Fruit fly (Drosophila melanogaster) whole organism, embryonic: ENCODE measurements around the gene dhd.

ENCODE experiments used
- Abd-B ChIP-seq: fragments of 200-800 bp; sonication (Bioruptor generic); optimal IDR thresholded peaks from 2 replicates; lab custom pipeline; 2018; ENCODE audit warnings: missing biosample characterization, mild to moderate bottlenecking, missing genetic modification characterization, moderate library complexity
- CG11247 ChIP-seq: fragments of 200-800 bp; sonication (Bioruptor generic); IDR thresholded peaks from 2 replicates; pipeline ENCODE4 v1.3.6; 2022; ENCODE audit warnings: missing biosample characterization, missing genetic modification characterization
- CG11560 ChIP-seq: fragments of 200-800 bp; sonication (Bioruptor generic); IDR thresholded peaks from 3 replicates; pipeline ENCODE4 v1.3.6; 2022; ENCODE audit warnings: missing biosample characterization, missing genetic modification characterization
- CG11695 ChIP-seq: fragments of 200-800 bp; sonication (Bioruptor generic); IDR thresholded peaks from 3 replicates; pipeline ENCODE4 v1.3.6; 2022; ENCODE audit warnings: missing biosample characterization, missing genetic modification characterization
- CG12155 ChIP-seq: fragments of 200-800 bp; sonication (Bioruptor generic); optimal IDR thresholded peaks from 3 replicates; lab custom pipeline; 2016; ENCODE audit warnings: missing biosample characterization, missing genetic modification characterization
- CG13287 ChIP-seq: fragments of 200-800 bp; sonication (Bioruptor generic); IDR thresholded peaks from 2 replicates; pipeline ENCODE4 v1.3.6; 2022; ENCODE audit warnings: missing biosample characterization, missing genetic modification characterization; ENCODE audit not compliant: partially characterized antibody
- CG13624 ChIP-seq: fragments of 200-800 bp; sonication (Bioruptor generic); optimal IDR thresholded peaks from 2 replicates; lab custom pipeline; 2016; ENCODE audit warnings: missing biosample characterization, missing genetic modification characterization
- CG14965 ChIP-seq: fragments of 200-800 bp; sonication (Bioruptor generic); optimal IDR thresholded peaks from 2 replicates; lab custom pipeline; 2016; ENCODE audit warnings: missing biosample characterization, missing genetic modification characterization, borderline replicate concordance
- CG1647 ChIP-seq: fragments of 200-800 bp; sonication (Bioruptor generic); optimal IDR thresholded peaks from 3 replicates; lab custom pipeline; 2016; ENCODE audit warnings: missing biosample characterization, missing genetic modification characterization
- CG16863 ChIP-seq: fragments of 200-800 bp; sonication (Bioruptor generic); optimal IDR thresholded peaks from 3 replicates; lab custom pipeline; 2016; ENCODE audit warnings: missing biosample characterization, missing genetic modification characterization
- CG18619 ChIP-seq: fragments of 200-800 bp; sonication (Bioruptor generic); optimal IDR thresholded peaks from 3 replicates; lab custom pipeline; 2017; ENCODE audit warnings: missing biosample characterization, mild to moderate bottlenecking, missing genetic modification characterization
- CG34422 ChIP-seq: fragments of 200-800 bp; sonication (Bioruptor generic); IDR thresholded peaks from 3 replicates; pipeline ENCODE4 v1.3.6; 2022; ENCODE audit warnings: missing biosample characterization, missing genetic modification characterization
- CG4328 ChIP-seq: fragments of 200-800 bp; sonication (Bioruptor generic); optimal IDR thresholded peaks from 3 replicates; lab custom pipeline; 2017; ENCODE audit warnings: missing biosample characterization, missing genetic modification reagents, missing genetic modification characterization
- CG6175 ChIP-seq: fragments of 200-800 bp; sonication (Bioruptor generic); IDR thresholded peaks from 3 replicates; pipeline ENCODE4 v1.3.6; 2022; ENCODE audit warnings: missing biosample characterization, missing genetic modification characterization
- CG6683 ChIP-seq: fragments of 200-800 bp; sonication (Bioruptor generic); optimal IDR thresholded peaks from 2 replicates; lab custom pipeline; 2017; ENCODE audit warnings: missing biosample characterization, mild to moderate bottlenecking, missing genetic modification characterization, missing genetic modification reagents
- CG7372 ChIP-seq: fragments of 200-800 bp; sonication (Bioruptor generic); IDR thresholded peaks from 2 replicates; pipeline ENCODE4 v1.3.6; 2022; ENCODE audit warnings: missing biosample characterization, missing genetic modification characterization
- Dfd ChIP-seq, 2 experiments: fragments of >200 bp; optimal IDR thresholded peaks; 2 replicates each; lab custom pipeline; 2017; ENCODE audit warnings: missing biosample characterization in 2 of 2, missing genetic modification characterization in 2 of 2
- Dp ChIP-seq: fragments of 200-800 bp; sonication (Bioruptor generic); optimal IDR thresholded peaks from 2 replicates; lab custom pipeline; 2018; ENCODE audit warnings: missing biosample characterization, mild to moderate bottlenecking, missing genetic modification characterization, moderate library complexity
- Eip74EF ChIP-seq, 2 experiments: fragments of 200-800 bp in 1 of 2; fragments of >200 bp in 1 of 2; sonication (Bioruptor generic) in 1 of 2; optimal IDR thresholded peaks; 2 replicates each; lab custom pipeline; 2017 to 2019; ENCODE audit warnings: missing biosample characterization in 2 of 2, missing genetic modification characterization in 2 of 2, mild to moderate bottlenecking in 1 of 2, moderate library complexity in 1 of 2
- Ets97D ChIP-seq: fragments of 200-800 bp; sonication (Bioruptor generic); optimal IDR thresholded peaks from 3 replicates; lab custom pipeline; 2016; ENCODE audit warnings: missing biosample characterization, missing genetic modification characterization
- Hr3 ChIP-seq: fragments of 200-800 bp; sonication (Bioruptor generic); optimal IDR thresholded peaks from 3 replicates; lab custom pipeline; 2016; ENCODE audit warnings: missing biosample characterization, missing genetic modification characterization
- Jarid2 ChIP-seq: fragments of 200-800 bp; sonication (Bioruptor generic); optimal IDR thresholded peaks from 3 replicates; lab custom pipeline; 2017; ENCODE audit warnings: mild to moderate bottlenecking, missing biosample characterization, missing genetic modification reagents, missing genetic modification characterization
- Lpt ChIP-seq: fragments of >200 bp; optimal IDR thresholded peaks from 2 replicates; lab custom pipeline; 2018; ENCODE audit warnings: missing biosample characterization, missing genetic modification characterization
- MBD-R2 ChIP-seq: fragments of 200-800 bp; sonication (Bioruptor generic); IDR thresholded peaks from 2 replicates; pipeline ENCODE4 v1.3.6; 2022; ENCODE audit warnings: missing biosample characterization, missing genetic modification characterization
- MTF-1 ChIP-seq: fragments of 200-800 bp; sonication (Bioruptor generic); optimal IDR thresholded peaks from 2 replicates; lab custom pipeline; 2018; ENCODE audit warnings: missing biosample characterization, mild to moderate bottlenecking, missing genetic modification characterization, borderline replicate concordance
- PHDP ChIP-seq: fragments of 200-800 bp; sonication (Bioruptor generic); optimal IDR thresholded peaks from 3 replicates; lab custom pipeline; 2018; ENCODE audit warnings: missing biosample characterization, mild to moderate bottlenecking, missing genetic modification characterization, moderate library complexity
- Ravus ChIP-seq: fragments of 200-800 bp; sonication (Bioruptor generic); IDR thresholded peaks from 2 replicates; pipeline ENCODE4 v1.3.6; 2022; ENCODE audit warnings: missing biosample characterization, missing genetic modification characterization
- Side ChIP-seq: fragments of 200-800 bp; sonication (Bioruptor generic); optimal IDR thresholded peaks from 2 replicates; lab custom pipeline; 2016; ENCODE audit warnings: missing biosample characterization, missing genetic modification characterization
- ash1 ChIP-seq: fragments of 200-800 bp; sonication (Bioruptor generic); optimal IDR thresholded peaks from 2 replicates; lab custom pipeline; 2018; ENCODE audit warnings: missing biosample characterization, mild to moderate bottlenecking, missing genetic modification characterization
- ato ChIP-seq: fragments of 200-800 bp; sonication (Bioruptor generic); IDR thresholded peaks from 2 replicates; pipeline ENCODE4 v1.3.6; 2022; ENCODE audit warnings: missing biosample characterization, missing genetic modification characterization; ENCODE audit not compliant: partially characterized antibody
- az2 ChIP-seq: fragments of 200-800 bp; sonication (Bioruptor generic); optimal IDR thresholded peaks from 3 replicates; lab custom pipeline; 2016; ENCODE audit warnings: missing biosample characterization, missing genetic modification characterization
- crp ChIP-seq, 2 experiments: fragments of 200-800 bp; sonication (Bioruptor generic); optimal IDR thresholded peaks; 2 replicates in 1 of 2; 3 replicates in 1 of 2; lab custom pipeline; 2017; ENCODE audit warnings: missing biosample characterization in 2 of 2, missing genetic modification characterization in 2 of 2, mild to moderate bottlenecking in 1 of 2, moderate library complexity in 1 of 2
- gcm ChIP-seq: fragments of 200-800 bp; sonication (Bioruptor generic); optimal IDR thresholded peaks from 2 replicates; lab custom pipeline; 2019; ENCODE audit warnings: missing biosample characterization, mild to moderate bottlenecking, missing genetic modification characterization, moderate library complexity
- gem ChIP-seq: fragments of 200-800 bp; sonication (Bioruptor generic); optimal IDR thresholded peaks from 2 replicates; lab custom pipeline; 2019; ENCODE audit warnings: missing biosample characterization, mild to moderate bottlenecking, missing genetic modification characterization, moderate library complexity
- gfzf ChIP-seq: fragments of 200-800 bp; sonication (Bioruptor generic); optimal IDR thresholded peaks from 2 replicates; lab custom pipeline; 2016; ENCODE audit warnings: missing biosample characterization, mild to moderate bottlenecking, missing genetic modification characterization, moderate library complexity
- hkb ChIP-seq, 2 experiments: fragments of 200-800 bp in 1 of 2; fragments of >200 bp in 1 of 2; sonication (Bioruptor generic) in 1 of 2; IDR thresholded peaks in 1 of 2; optimal IDR thresholded peaks in 1 of 2; 2 replicates each; pipeline versions ENCODE4 v1.3.6 to Lab custom; 2017 to 2022; ENCODE audit warnings: missing biosample characterization in 1 of 2, missing genetic modification characterization in 1 of 2
- ind ChIP-seq: fragments of 200-800 bp; sonication (Bioruptor generic); optimal IDR thresholded peaks from 3 replicates; lab custom pipeline; 2016; ENCODE audit warnings: missing biosample characterization, missing genetic modification characterization
- inv ChIP-seq: fragments of 200-800 bp; sonication (Bioruptor generic); IDR thresholded peaks from 2 replicates; pipeline ENCODE4 v1.3.6; 2022; ENCODE audit warnings: missing biosample characterization, missing genetic modification characterization; ENCODE audit not compliant: partially characterized antibody
- lov ChIP-seq, 2 experiments: fragments of 200-800 bp in 1 of 2; fragments of >200 bp in 1 of 2; sonication (Bioruptor generic) in 1 of 2; IDR thresholded peaks in 1 of 2; optimal IDR thresholded peaks in 1 of 2; 2 replicates in 1 of 2; 3 replicates in 1 of 2; pipeline versions ENCODE4 v1.3.6 to Lab custom; 2017 to 2022; ENCODE audit warnings: missing biosample characterization in 1 of 2, missing genetic modification characterization in 1 of 2
- luna ChIP-seq: fragments of 200-800 bp; sonication (Bioruptor generic); optimal IDR thresholded peaks from 2 replicates; lab custom pipeline; 2016; ENCODE audit warnings: missing biosample characterization, missing genetic modification characterization
- nerfin-2 ChIP-seq: fragments of 200-800 bp; sonication (Bioruptor generic); IDR thresholded peaks from 2 replicates; pipeline ENCODE4 v1.3.6; 2022; ENCODE audit warnings: missing biosample characterization, missing genetic modification characterization; ENCODE audit not compliant: partially characterized antibody
- nmo ChIP-seq: fragments of 200-800 bp; sonication (Bioruptor generic); optimal IDR thresholded peaks from 2 replicates; lab custom pipeline; 2018; ENCODE audit warnings: missing biosample characterization, mild to moderate bottlenecking, missing genetic modification characterization, moderate library complexity
- run ChIP-seq: fragments of 200-800 bp; sonication (Bioruptor generic); optimal IDR thresholded peaks from 3 replicates; lab custom pipeline; 2018; ENCODE audit warnings: missing biosample characterization, mild to moderate bottlenecking, missing genetic modification characterization
- slp2 ChIP-seq: fragments of 200-800 bp; sonication (Bioruptor generic); optimal IDR thresholded peaks from 2 replicates; lab custom pipeline; 2016; ENCODE audit warnings: missing biosample characterization, missing genetic modification characterization
- sug ChIP-seq: fragments of 200-800 bp; optimal IDR thresholded peaks from 2 replicates; lab custom pipeline; 2019; ENCODE audit warnings: missing biosample characterization, mild to moderate bottlenecking, missing genetic modification characterization, moderate library complexity
- tio ChIP-seq: fragments of 200-800 bp; sonication (Bioruptor generic); optimal IDR thresholded peaks from 2 replicates; lab custom pipeline; 2017; ENCODE audit warnings: missing biosample characterization, missing genetic modification characterization, inconsistent platforms
- toy ChIP-seq: fragments of 200-800 bp; sonication (Bioruptor generic); IDR thresholded peaks from 2 replicates; pipeline ENCODE4 v1.3.6; 2022; ENCODE audit warnings: missing biosample characterization, missing genetic modification characterization
- tx ChIP-seq: fragments of 200-800 bp; sonication (Bioruptor generic); optimal IDR thresholded peaks from 2 replicates; lab custom pipeline; 2016; ENCODE audit warnings: missing biosample characterization, missing genetic modification characterization
- unc-4 ChIP-seq: fragments of 200-800 bp; sonication (Bioruptor generic); IDR thresholded peaks from 2 replicates; pipeline ENCODE4 v1.3.6; 2022; ENCODE audit warnings: missing biosample characterization, missing genetic modification characterization; ENCODE audit not compliant: partially characterized antibody
- zen ChIP-seq: fragments of 200-800 bp; sonication (Bioruptor generic); optimal IDR thresholded peaks from 3 replicates; lab custom pipeline; 2018; ENCODE audit warnings: missing biosample characterization, mild to moderate bottlenecking, missing genetic modification characterization, moderate library complexity

dhd gene

dm6 chrX:5358813-5359212, 46.8 kb downstream of the dhd start (continued):
- TF ChIP-seq CG12155 (GFP tag; lab: Kevin White, UChicago) (no peak), hkb (optimal IDR thresholded peaks at IDR 0.05; lab: Kevin White, UChicago) (no peak), hkb (GFP tag; IDR thresholded peaks at IDR 0.05; lab: Robert Waterston, UW) (no peak), Lpt (GFP tag; lab: Kevin White, UChicago) (no peak), CG1647 (no peak), CG16863 (GFP tag; lab: Kevin White, UChicago) (no peak), CG4328 (GFP tag; lab: Kevin White, UChicago) (no peak), CG11560 (tag; lab: Robert Waterston, UW) (no peak), tio (no peak), CG13287 (GFP tag; lab: Robert Waterston, UW) (no peak), Dp (GFP tag; lab: Kevin White, UChicago) (no peak), Side (GFP tag; lab: Kevin White, UChicago) (no peak), CG7372 (peak; percentile 82), CG18619 (GFP tag; lab: Kevin White, UChicago) (no peak), CG11695 (GFP tag; lab: Robert Waterston, UW) (no peak), CG14965 (no peak), az2 (no peak), run (no peak), zen (peak; percentile 21), luna (no peak), MBD-R2 (GFP tag; lab: Robert Waterston, UW) (no peak), ato (no peak), toy (GFP tag; lab: Robert Waterston, UW) (no peak), inv (GFP tag; lab: Robert Waterston, UW) (no peak), Ets97D (GFP tag; lab: Kevin White, UChicago) (no peak), unc-4 (GFP tag; lab: Robert Waterston, UW) (no peak), ind (GFP tag; lab: Kevin White, UChicago) (peak; percentile 17), lov (optimal IDR thresholded peaks at IDR 0.05; lab: Kevin White, UChicago) (no peak), lov (GFP tag; IDR thresholded peaks at IDR 0.05; lab: Robert Waterston, UW) (no peak), nerfin-2 (GFP tag; lab: Robert Waterston, UW) (no peak), Hr3 (no peak), CG11247 (no peak), crp (GFP tag; optimal IDR thresholded peaks at IDR 0.05; lab: Kevin White, UChicago) (no peak), Abd-B (GFP tag; lab: Kevin White, UChicago) (no peak), CG34422 (GFP tag; lab: Robert Waterston, UW) (no peak), sug (tag; lab: Kevin White, UChicago) (no peak), tx (GFP tag; lab: Kevin White, UChicago) (no peak), gfzf (no peak), Eip74EF (GFP tag; optimal IDR thresholded peaks at IDR 0.05; lab: Kevin White, UChicago) (no peak), Ravus (GFP tag; lab: Robert Waterston, UW) (no peak), MTF-1 (GFP tag; lab: Kevin White, UChicago) (no peak), gem (tag; lab: Kevin White, UChicago) (peak; percentile 40), Dfd (GFP tag; optimal IDR thresholded peaks at IDR 0.05; lab: Kevin White, UChicago) (no peak), gcm (GFP tag; lab: Kevin White, UChicago) (no peak), CG6175 (GFP tag; lab: Robert Waterston, UW) (no peak), CG13624 (GFP tag; lab: Kevin White, UChicago) (no peak), slp2 (GFP tag; lab: Kevin White, UChicago) (no peak), PHDP (tag; lab: Kevin White, UChicago) (no peak), Jarid2 (GFP tag; lab: Kevin White, UChicago) (no peak), CG6683 (GFP tag; lab: Kevin White, UChicago) (no peak), ash1 (GFP tag; lab: Kevin White, UChicago) (no peak), nmo (GFP tag; lab: Kevin White, UChicago) (no peak)
